Worm (Caenorhabditis elegans) whole organism, late embryonic: ENCODE data around the gene lab-2.

Source experiments
- C08G9.2 ChIP-seq: sonication (generic microtip); optimal IDR thresholded peaks from 2 replicates; lab custom pipeline; 2016; ENCODE audit warnings: mild to moderate bottlenecking, missing genetic modification characterization, moderate library complexity, missing compliant biosample characterization
- F13H6.1 ChIP-seq: sonication (generic microtip); optimal IDR thresholded peaks from 2 replicates; lab custom pipeline; 2016; ENCODE audit warnings: missing genetic modification characterization, missing compliant biosample characterization
- K02D7.2 ChIP-seq: sonication (generic microtip); optimal IDR thresholded peaks from 2 replicates; lab custom pipeline; 2017; ENCODE audit warnings: mild to moderate bottlenecking, missing genetic modification characterization, missing compliant biosample characterization
- T23F11.4 ChIP-seq: fragments of 200-800 bp; sonication (Bioruptor generic); optimal IDR thresholded peaks from 2 replicates; lab custom pipeline; 2018; ENCODE audit warnings: mild to moderate bottlenecking, missing genetic modification characterization, missing compliant biosample characterization
- ceh-14 ChIP-seq: sonication (generic microtip); optimal IDR thresholded peaks from 2 replicates; lab custom pipeline; 2016; ENCODE audit warnings: missing genotype, missing genetic modification characterization, missing compliant biosample characterization
- ceh-22 ChIP-seq: sonication (generic microtip); optimal IDR thresholded peaks from 2 replicates; lab custom pipeline; 2017; ENCODE audit warnings: missing biosample characterization, missing genetic modification characterization
- ceh-24 ChIP-seq: sonication (generic microtip); optimal IDR thresholded peaks from 2 replicates; lab custom pipeline; 2016; ENCODE audit warnings: mild to moderate bottlenecking, missing genetic modification characterization, missing compliant biosample characterization
- ceh-34 ChIP-seq: sonication (generic microtip); optimal IDR thresholded peaks from 2 replicates; lab custom pipeline; 2016; ENCODE audit warnings: mild to moderate bottlenecking, missing genetic modification characterization, missing compliant biosample characterization
- ceh-48 ChIP-seq: sonication (generic microtip); optimal IDR thresholded peaks from 2 replicates; lab custom pipeline; 2016; ENCODE audit warnings: missing genetic modification characterization, inconsistent platforms, missing compliant biosample characterization
- elt-2 ChIP-seq: sonication (generic microtip); optimal IDR thresholded peaks from 2 replicates; lab custom pipeline; 2016; ENCODE audit warnings: missing genetic modification reagents, missing genetic modification characterization, missing compliant biosample characterization
- hlh-15 ChIP-seq: sonication (generic microtip); optimal IDR thresholded peaks from 2 replicates; lab custom pipeline; 2016; ENCODE audit warnings: missing genetic modification characterization, missing compliant biosample characterization
- hlh-30 ChIP-seq: sonication (generic microtip); optimal IDR thresholded peaks from 2 replicates; lab custom pipeline; 2017; ENCODE audit warnings: antibody characterized with exemption, missing genetic modification characterization, missing compliant biosample characterization; ENCODE audit not compliant: insufficient read depth
- mec-3 ChIP-seq: sonication (generic microtip); optimal IDR thresholded peaks from 2 replicates; lab custom pipeline; 2016; ENCODE audit warnings: borderline replicate concordance, missing genetic modification characterization, missing compliant biosample characterization
- nfya-1 ChIP-seq: sonication (generic microtip); optimal IDR thresholded peaks from 2 replicates; lab custom pipeline; 2017; ENCODE audit warnings: missing genetic modification characterization, mild to moderate bottlenecking, missing compliant biosample characterization, antibody characterized with exemption, moderate library complexity
- nhr-232 ChIP-seq: sonication (generic microtip); optimal IDR thresholded peaks from 2 replicates; lab custom pipeline; 2016; ENCODE audit warnings: missing genetic modification characterization, missing compliant biosample characterization
- npax-4 ChIP-seq: sonication (generic microtip); optimal IDR thresholded peaks from 2 replicates; lab custom pipeline; 2016; ENCODE audit warnings: missing genetic modification characterization, missing compliant biosample characterization
- odd-2 ChIP-seq: sonication (generic microtip); optimal IDR thresholded peaks from 2 replicates; lab custom pipeline; 2017; ENCODE audit warnings: antibody characterized with exemption, mild to moderate bottlenecking, missing genetic modification characterization, missing compliant biosample characterization
- pros-1 ChIP-seq: fragments of 150-350 bp; optimal IDR thresholded peaks from 2 replicates; lab custom pipeline; 2014; ENCODE audit warnings: missing biosample characterization, missing genetic modification reagents, missing genetic modification characterization
- ref-2 ChIP-seq: sonication (generic microtip); optimal IDR thresholded peaks from 2 replicates; lab custom pipeline; 2016; ENCODE audit warnings: missing genetic modification characterization, missing compliant biosample characterization
- rnt-1 ChIP-seq: sonication (generic microtip); optimal IDR thresholded peaks from 2 replicates; lab custom pipeline; 2016; ENCODE audit warnings: missing genetic modification characterization, missing compliant biosample characterization
- sdc-2 ChIP-seq: sonication (generic microtip); optimal IDR thresholded peaks from 2 replicates; lab custom pipeline; 2016; ENCODE audit warnings: missing genotype, missing genetic modification characterization, missing compliant biosample characterization
- syd-9 ChIP-seq: sonication (generic microtip); optimal IDR thresholded peaks from 2 replicates; lab custom pipeline; 2016; ENCODE audit warnings: mild to moderate bottlenecking, missing genetic modification characterization, moderate library complexity, missing compliant biosample characterization
- tbx-7 ChIP-seq: sonication (generic microtip); optimal IDR thresholded peaks from 2 replicates; lab custom pipeline; 2016; ENCODE audit warnings: missing genotype, missing genetic modification characterization, missing compliant biosample characterization
- unc-3 ChIP-seq, 2 experiments: fragments of 200-800 bp in 1 of 2; sonication (Bioruptor generic) in 1 of 2; sonication (generic microtip) in 1 of 2; conservative IDR thresholded peaks in 1 of 2; optimal IDR thresholded peaks in 1 of 2; 2 replicates each; pipeline versions ENCODE4 v1.3.6 to Lab custom; 2016 to 2022; ENCODE audit warnings: missing compliant biosample characterization in 2 of 2, missing genetic modification characterization in 2 of 2, missing genetic modification reagents in 1 of 2
- unc-42 ChIP-seq: sonication (generic microtip); optimal IDR thresholded peaks from 2 replicates; lab custom pipeline; 2016; ENCODE audit warnings: missing genotype, missing genetic modification characterization, missing compliant biosample characterization
- unc-86 ChIP-seq: sonication (generic microtip); optimal IDR thresholded peaks from 2 replicates; lab custom pipeline; 2016; ENCODE audit warnings: missing genetic modification characterization, missing compliant biosample characterization

lab-2 gene

ce11 chrIII:7278491-7278890 is 50.9 kb downstream of the lab-2 start:
- TF ChIP-seq K02D7.2 (tag; lab: Kevin White, UChicago) (no peak), npax-4 (no peak), T23F11.4 (GFP tag; lab: Kevin White, UChicago) (no peak), C08G9.2 (tag; lab: Kevin White, UChicago) (no peak), pros-1 (tag; lab: Kevin White, UChicago) (no peak), ceh-24 (no peak)

- TF ChIP-seq hlh-30 (tag; lab: Kevin White, UChicago): peak; percentile 31
- TF ChIP-seq ceh-48 (tag; lab: Kevin White, UChicago): peak; percentile 19
- peak; percentile 18 for TF ChIP-seq elt-2 (tag; lab: Kevin White, UChicago)
- no peak for TF ChIP-seq nhr-232 (tag; lab: Kevin White, UChicago)
- TF ChIP-seq nfya-1 (tag; lab: Kevin White, UChicago): peak; percentile 23
- peak; percentile 2 for TF ChIP-seq unc-42
- no peak for TF ChIP-seq unc-86 (tag; lab: Kevin White, UChicago)
These were observed 52.2 kb downstream of the lab-2 start, which contains the start of the genes spot-1 and B0361.11 for ce11 chrIII:7277228-7277627. spot-1 (minus strand) TSS chrIII:7277274. B0361.11 (plus strand) TSS chrIII:7277599.

ce11 chrIII:7275296-7275695 is 54.1 kb downstream of the lab-2 start, which contains the start of gene psd-1:
psd-1 (minus strand) TSS chrIII:7275396.
- no peak for TF ChIP-seq elt-2 (tag; lab: Kevin White, UChicago)
- TF ChIP-seq sdc-2 (tag; lab: Kevin White, UChicago): no peak
- TF ChIP-seq ceh-14 (tag; lab: Kevin White, UChicago): no peak
- no peak for TF ChIP-seq F13H6.1 (tag; lab: Kevin White, UChicago)
- TF ChIP-seq rnt-1: no peak
- TF ChIP-seq tbx-7: no peak
- TF ChIP-seq mec-3: no peak
- no peak for TF ChIP-seq hlh-15
- TF ChIP-seq unc-42: no peak
- TF ChIP-seq ceh-22 (tag; lab: Kevin White, UChicago): no peak
- TF ChIP-seq ceh-34: no peak
- no peak for TF ChIP-seq unc-3 (GFP tag; conservative IDR thresholded peaks at IDR 0.05; lab: Robert Waterston, UW)
- TF ChIP-seq unc-3 (tag; optimal IDR thresholded peaks at IDR 0.05; lab: Kevin White, UChicago): no peak
- no peak for TF ChIP-seq unc-86 (tag; lab: Kevin White, UChicago)
- TF ChIP-seq ref-2 (tag; lab: Kevin White, UChicago): no peak
- TF ChIP-seq odd-2 (tag; lab: Kevin White, UChicago): no peak
- no peak for TF ChIP-seq syd-9 (tag; lab: Kevin White, UChicago)
- no peak for TF ChIP-seq pros-1 (tag; lab: Kevin White, UChicago)
